Worm (Caenorhabditis elegans): ENCODE measurements around the gene cup-16.

ce11 chrII:8743379-8744173, 36.6 kb downstream of the cup-16 start, which contains the start of gene mak-1:
- no peak for TF ChIP-seq T07F8.4 (tag; optimal IDR thresholded peaks at IDR 0.05)
- TF ChIP-seq F33H1.4 (GFP tag; IDR thresholded peaks at IDR 0.05): no peak
- no peak for TF ChIP-seq athp-1 (tag; optimal IDR thresholded peaks at IDR 0.05)
- no peak for TF ChIP-seq ccch-3 (GFP tag; optimal IDR thresholded peaks at IDR 0.05)
- no peak for TF ChIP-seq attf-6 (GFP tag; IDR thresholded peaks at IDR 0.05)
- TF ChIP-seq F52B5.7 (tag; optimal IDR thresholded peaks at IDR 0.05): no peak
- TF ChIP-seq hlh-12 (tag; optimal IDR thresholded peaks at IDR 0.05): no peak
- TF ChIP-seq xnd-1 (tag; optimal IDR thresholded peaks at IDR 0.05): no peak
- no peak for TF ChIP-seq snpc-1.3 (tag; optimal IDR thresholded peaks at IDR 0.05; ENCODE audit: insufficient read depth)
- TF ChIP-seq sdz-38 (tag; optimal IDR thresholded peaks at IDR 0.05): no peak
- TF ChIP-seq hrde-1 (tag; optimal IDR thresholded peaks at IDR 0.05; ENCODE audit: borderline replicate concordance): no peak

Data from whole organism, young adult.